Fruit fly (Drosophila melanogaster): ENCODE measurements around the gene yellow-e.

- TF ChIP-seq woc (GFP tag; optimal IDR thresholded peaks at IDR 0.05): no peak
- no peak for TF ChIP-seq Myc (optimal IDR thresholded peaks at IDR 0.05)
- no peak for TF ChIP-seq h (GFP tag; optimal IDR thresholded peaks at IDR 0.05)
- TF ChIP-seq pan (optimal IDR thresholded peaks at IDR 0.05): no peak
- TF ChIP-seq fru (GFP tag; optimal IDR thresholded peaks at IDR 0.05): no peak
- no peak for TF ChIP-seq Hr78 (GFP tag; optimal IDR thresholded peaks at IDR 0.05)
- TF ChIP-seq sv (GFP tag; optimal IDR thresholded peaks at IDR 0.05): no peak
- TF ChIP-seq Dif (GFP tag; optimal IDR thresholded peaks at IDR 0.05; ENCODE audit: partially characterized antibody): no peak
Observed at dm6 chr3R:13425470-13426033, 10.5 kb upstream of the yellow-e start, which contains the start of gene Act87E.

Measured in whole organism, wandering third instar larva.